Fruit fly (Drosophila melanogaster): Measurements from ENCODE around the gene NijA.

The NijA gene

DNA sequence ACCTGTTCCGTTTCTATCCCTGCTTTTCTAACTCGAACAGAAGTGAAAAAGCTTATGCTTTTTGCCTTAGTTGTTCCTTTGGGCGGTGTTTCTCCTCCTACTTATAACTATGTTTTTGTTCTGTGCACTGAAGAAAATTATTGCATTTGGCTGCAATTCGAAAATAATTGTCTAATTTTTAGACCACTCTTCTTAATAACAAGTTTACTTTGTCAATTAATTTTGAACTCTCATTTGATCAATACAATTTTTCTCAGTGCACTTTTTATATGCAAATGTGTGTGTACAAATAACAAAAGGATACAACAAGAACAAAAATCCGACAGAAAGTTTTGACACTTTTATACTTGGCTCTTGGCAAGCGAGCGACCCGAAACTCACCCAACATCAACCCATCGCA lies 38.4 kb upstream of the NijA start (continued):
- TF ChIP-seq sisA (GFP tag; IDR thresholded peaks at IDR 0.05) (no peak), CG3163 (GFP tag; optimal IDR thresholded peaks at IDR 0.05) (peak; percentile 38), CG10654 (GFP tag; optimal IDR thresholded peaks at IDR 0.05) (peak; percentile 30), CG11456 (GFP tag; IDR thresholded peaks at IDR 0.05) (peak; percentile 57; the same call in 1 of the 3 replicates), CG34422 (GFP tag; IDR thresholded peaks at IDR 0.05) (peak; percentile 64; the same call in 1 of the 3 replicates), CG31388 (GFP tag; optimal IDR thresholded peaks at IDR 0.05) (no peak), pum (GFP tag; optimal IDR thresholded peaks at IDR 0.05) (peak; percentile 28), CG8281 (tag; optimal IDR thresholded peaks at IDR 0.05) (peak; percentile 36), Abd-B (GFP tag; optimal IDR thresholded peaks at IDR 0.05) (peak; percentile 68), BEAF-32 (GFP tag; optimal IDR thresholded peaks at IDR 0.05) (no peak), unc-4 (GFP tag; IDR thresholded peaks at IDR 0.05; ENCODE audit: partially characterized antibody) (no peak), oc (tag; optimal IDR thresholded peaks at IDR 0.05) (peak; percentile 38), CG12391 (tag; optimal IDR thresholded peaks at IDR 0.05) (peak; percentile 71), gro (GFP tag; optimal IDR thresholded peaks at IDR 0.05) (peak; percentile 4), pros (GFP tag; optimal IDR thresholded peaks at IDR 0.05) (no peak), CG9932 (GFP tag; IDR thresholded peaks at IDR 0.05) (peak; percentile 64), croc (GFP tag; conservative IDR thresholded peaks at IDR 0.05) (0 out of 3 replicates have a peak, but pooled peaks have one; percentile 32), seq (GFP tag; IDR thresholded peaks at IDR 0.05) (peak; percentile 47), NfI (GFP tag; optimal IDR thresholded peaks at IDR 0.05) (peak; percentile 74), CG12071 (GFP tag; optimal IDR thresholded peaks at IDR 0.05) (no peak), CG14965 (GFP tag; optimal IDR thresholded peaks at IDR 0.05; ENCODE audit: borderline replicate concordance) (no peak), knrl (GFP tag; IDR thresholded peaks at IDR 0.05; ENCODE audit: partially characterized antibody) (no peak), en (GFP tag; optimal IDR thresholded peaks at IDR 0.05) (peak; percentile 23), Dp (GFP tag; optimal IDR thresholded peaks at IDR 0.05) (no peak), zen2 (GFP tag; IDR thresholded peaks at IDR 0.05; ENCODE audit: partially characterized antibody) (no peak), CG18764 (GFP tag; optimal IDR thresholded peaks at IDR 0.05) (peak; percentile 9), vfl (GFP tag; optimal IDR thresholded peaks at IDR 0.05) (no peak), CG8089 (GFP tag; optimal IDR thresholded peaks at IDR 0.05) (no peak), CG6654 (GFP tag; optimal IDR thresholded peaks at IDR 0.05) (no peak), CG42726 (GFP tag; IDR thresholded peaks at IDR 0.05; ENCODE audit: partially characterized antibody) (no peak), CG4820 (GFP tag; optimal IDR thresholded peaks at IDR 0.05) (no peak), kni (GFP tag; optimal IDR thresholded peaks at IDR 0.05) (no peak), Fer3 (tag; optimal IDR thresholded peaks at IDR 0.05) (peak; percentile 70), cato (GFP tag; optimal IDR thresholded peaks at IDR 0.05; ENCODE audit: borderline replicate concordance) (peak; percentile 55), row (GFP tag; IDR thresholded peaks at IDR 0.05) (peak; percentile 76), CG13287 (GFP tag; IDR thresholded peaks at IDR 0.05; ENCODE audit: partially characterized antibody) (no peak), CG15696 (tag; optimal IDR thresholded peaks at IDR 0.05) (no peak), sob (GFP tag; IDR thresholded peaks at IDR 0.05) (0 out of 2 replicates have a peak, but pooled peaks have one; percentile 52), ranshi (GFP tag; IDR thresholded peaks at IDR 0.05) (peak; percentile 51), CG5180 (GFP tag; optimal IDR thresholded peaks at IDR 0.05) (no peak), lilli (GFP tag; optimal IDR thresholded peaks at IDR 0.05) (peak; percentile 73), chinmo (GFP tag; IDR thresholded peaks at IDR 0.05; ENCODE audit: partially characterized antibody) (no peak), mirr (GFP tag; optimal IDR thresholded peaks at IDR 0.05) (peak; percentile 36), Dfd (GFP tag; optimal IDR thresholded peaks at IDR 0.05) (no peak), CG31365 (tag; optimal IDR thresholded peaks at IDR 0.05) (no peak), hbn (GFP tag; IDR thresholded peaks at IDR 0.05; ENCODE audit: partially characterized antibody) (no peak), p53 (GFP tag; optimal IDR thresholded peaks at IDR 0.05) (no peak), Nf-YB (GFP tag; optimal IDR thresholded peaks at IDR 0.05) (peak; percentile 42), CG12219 (GFP tag; optimal IDR thresholded peaks at IDR 0.05) (peak; percentile 58), gce (GFP tag; IDR thresholded peaks at IDR 0.05) (no peak)
